ENCODE assay signal across 1 fruit fly cellular context in the genomic region with DNA sequence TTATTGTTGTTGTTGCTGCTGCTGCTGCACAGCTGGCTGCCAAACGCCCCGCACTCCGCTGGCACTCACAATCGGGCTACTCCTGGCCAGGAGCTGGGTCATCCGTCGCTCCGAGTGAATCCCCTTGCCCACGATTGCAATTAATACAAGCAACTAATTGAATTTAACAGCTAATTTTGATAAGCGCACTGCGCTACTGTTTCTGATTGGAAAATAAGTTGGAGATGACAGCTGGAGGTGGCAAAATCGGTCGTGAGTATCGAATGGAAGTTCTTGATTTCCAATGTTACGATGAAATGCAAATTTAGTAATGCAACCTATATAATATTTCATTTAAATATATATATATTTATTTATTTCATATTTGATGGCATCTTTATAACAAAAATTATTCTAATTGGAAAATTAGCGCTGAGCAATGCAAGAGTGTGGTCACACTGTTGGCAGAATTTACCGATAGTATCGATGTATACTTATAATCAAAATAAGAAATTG.
TF ChIP-seq lines count a peak whose summit lies in the region.

Gene CG42271, minus strand, starts transcription at position 224 of the 495 bp plus-strand sequence.

TF ChIP-seq in whole organism, embryonic, 481 proteins besides CTCF, POLR2A, EP300 and RAD21 (continued from another document and continues in another):
- TF ChIP-seq ewg (GFP tag; optimal IDR thresholded peaks at IDR 0.05; lab: Kevin White, UChicago) (peak; percentile 5), lmd (GFP tag; IDR thresholded peaks at IDR 0.05; lab: Robert Waterston, UW) (peak; percentile 23; the same call in 1 of the 2 replicates), Atf-2 (GFP tag; optimal IDR thresholded peaks at IDR 0.05; lab: Kevin White, UChicago) (no peak), CG11085 (GFP tag; IDR thresholded peaks at IDR 0.05; lab: Robert Waterston, UW) (no peak), Dad (GFP tag; optimal IDR thresholded peaks at IDR 0.05; lab: Kevin White, UChicago) (no peak), shn (GFP tag; optimal IDR thresholded peaks at IDR 0.05; lab: Kevin White, UChicago) (no peak), zfh2 (GFP tag; optimal IDR thresholded peaks at IDR 0.05; lab: Kevin White, UChicago) (no peak), B-H1 (GFP tag; IDR thresholded peaks at IDR 0.05; lab: Robert Waterston, UW) (no peak), CG12104 (GFP tag; optimal IDR thresholded peaks at IDR 0.05; lab: Kevin White, UChicago) (no peak), kah (GFP tag; optimal IDR thresholded peaks at IDR 0.05; lab: Kevin White, UChicago) (no peak), dm (GFP tag; optimal IDR thresholded peaks at IDR 0.05; lab: Kevin White, UChicago) (no peak), fd96Cb (tag; optimal IDR thresholded peaks at IDR 0.05; lab: Kevin White, UChicago) (peak; percentile 16), Taf1 (GFP tag; IDR thresholded peaks at IDR 0.05; lab: Robert Waterston, UW) (no peak), Scr (GFP tag; IDR thresholded peaks at IDR 0.05; lab: Robert Waterston, UW; ENCODE audit: partially characterized antibody) (peak; percentile 97), CG16813 (GFP tag; IDR thresholded peaks at IDR 0.05; lab: Robert Waterston, UW; ENCODE audit: partially characterized antibody) (peak; percentile 95), Aef1 (GFP tag; IDR thresholded peaks at IDR 0.05; lab: Robert Waterston, UW) (no peak), trh (GFP tag; optimal IDR thresholded peaks at IDR 0.05; lab: Kevin White, UChicago) (no peak), Ets65A (GFP tag; lab: Kevin White, UChicago) (peak; percentile 58), CG17912 (GFP tag; optimal IDR thresholded peaks at IDR 0.05; lab: Kevin White, UChicago) (no peak), Fer3 (tag; optimal IDR thresholded peaks at IDR 0.05; lab: Kevin White, UChicago) (peak; percentile 47), CG9797 (GFP tag; optimal IDR thresholded peaks at IDR 0.05; lab: Kevin White, UChicago) (peak; percentile 8), phol (tag; optimal IDR thresholded peaks at IDR 0.05; lab: Kevin White, UChicago) (peak; percentile 64), Bdp1 (GFP tag; optimal IDR thresholded peaks at IDR 0.05; lab: Kevin White, UChicago) (no peak), row (GFP tag; IDR thresholded peaks at IDR 0.05; lab: Robert Waterston, UW) (peak; percentile 92), CG6791 (GFP tag; IDR thresholded peaks at IDR 0.05; lab: Robert Waterston, UW; ENCODE audit: partially characterized antibody) (peak; percentile 81), CHES-1-like (GFP tag; optimal IDR thresholded peaks at IDR 0.05; lab: Kevin White, UChicago) (no peak), C15 (GFP tag; IDR thresholded peaks at IDR 0.05; lab: Robert Waterston, UW) (no peak), dmrt11E (tag; optimal IDR thresholded peaks at IDR 0.05; lab: Kevin White, UChicago) (peak; percentile 53), CG11093 (GFP tag; IDR thresholded peaks at IDR 0.05; lab: Robert Waterston, UW) (no peak), slou (GFP tag; optimal IDR thresholded peaks at IDR 0.05; lab: Kevin White, UChicago) (no peak), Usf (GFP tag; optimal IDR thresholded peaks at IDR 0.05; lab: Kevin White, UChicago) (no peak), pan (optimal IDR thresholded peaks at IDR 0.05; lab: Kevin White, UChicago) (no peak), pan (GFP tag; optimal IDR thresholded peaks at IDR 0.05 in 1 of 2, IDR thresholded peaks at IDR 0.05 in 1 of 2) (peak in 1 of 2 experiments; percentile 6), ranshi (GFP tag; IDR thresholded peaks at IDR 0.05; lab: Robert Waterston, UW) (no peak), gsb-n (tag; optimal IDR thresholded peaks at IDR 0.05; lab: Kevin White, UChicago) (no peak), CG34422 (GFP tag; IDR thresholded peaks at IDR 0.05; lab: Robert Waterston, UW) (no peak), zfh1 (GFP tag; IDR thresholded peaks at IDR 0.05; lab: Robert Waterston, UW) (no peak; the same call in 2 of the 3 replicates), TFAM (GFP tag; optimal IDR thresholded peaks at IDR 0.05; lab: Kevin White, UChicago) (no peak), Doc2 (GFP tag; IDR thresholded peaks at IDR 0.05; lab: Robert Waterston, UW) (no peak), gcm2 (GFP tag; optimal IDR thresholded peaks at IDR 0.05; lab: Kevin White, UChicago) (no peak), sima (GFP tag; optimal IDR thresholded peaks at IDR 0.05; lab: Kevin White, UChicago) (no peak), CG8924 (tag; optimal IDR thresholded peaks at IDR 0.05; lab: Kevin White, UChicago) (peak; percentile 69), CG3838 (GFP tag; optimal IDR thresholded peaks at IDR 0.05; lab: Kevin White, UChicago) (no peak), Dref (GFP tag; IDR thresholded peaks at IDR 0.05; lab: Robert Waterston, UW) (peak; percentile 40), CG32532 (GFP tag; IDR thresholded peaks at IDR 0.05; lab: Robert Waterston, UW) (peak; percentile 29; the same call in 1 of the 2 replicates), PHDP (tag; optimal IDR thresholded peaks at IDR 0.05; lab: Kevin White, UChicago) (no peak), Hsf (GFP tag; optimal IDR thresholded peaks at IDR 0.05; lab: Kevin White, UChicago) (no peak), wor (GFP tag; IDR thresholded peaks at IDR 0.05; lab: Robert Waterston, UW) (no peak), CG7963 (GFP tag; IDR thresholded peaks at IDR 0.05; lab: Robert Waterston, UW; ENCODE audit: partially characterized antibody) (peak; percentile 72; the same call in 2 of the 3 replicates), Asciz (GFP tag; optimal IDR thresholded peaks at IDR 0.05; lab: Kevin White, UChicago) (no peak), gce (GFP tag; IDR thresholded peaks at IDR 0.05; lab: Robert Waterston, UW) (no peak), CG10654 (GFP tag; optimal IDR thresholded peaks at IDR 0.05; lab: Kevin White, UChicago) (no peak), Tbp (GFP tag; optimal IDR thresholded peaks at IDR 0.05; lab: Kevin White, UChicago) (no peak), CG1529 (GFP tag; optimal IDR thresholded peaks at IDR 0.05; lab: Kevin White, UChicago) (no peak), run (tag; optimal IDR thresholded peaks at IDR 0.05; lab: Kevin White, UChicago) (no peak), MBD-R2 (GFP tag; IDR thresholded peaks at IDR 0.05; lab: Robert Waterston, UW) (peak; percentile 47), CG4617 (GFP tag; optimal IDR thresholded peaks at IDR 0.05; lab: Kevin White, UChicago; ENCODE audit: borderline replicate concordance) (peak; percentile 50), Side (GFP tag; optimal IDR thresholded peaks at IDR 0.05; lab: Kevin White, UChicago) (no peak), jing (GFP tag; optimal IDR thresholded peaks at IDR 0.05; lab: Kevin White, UChicago) (no peak), CG11247 (GFP tag; IDR thresholded peaks at IDR 0.05; lab: Robert Waterston, UW) (no peak), luna (GFP tag; optimal IDR thresholded peaks at IDR 0.05; lab: Kevin White, UChicago) (no peak), CG13624 (GFP tag; optimal IDR thresholded peaks at IDR 0.05; lab: Kevin White, UChicago) (no peak), jigr1 (GFP tag; IDR thresholded peaks at IDR 0.05; lab: Robert Waterston, UW) (no peak), CG4328 (GFP tag; optimal IDR thresholded peaks at IDR 0.05; lab: Kevin White, UChicago) (peak; percentile 22), CG7928 (GFP tag; optimal IDR thresholded peaks at IDR 0.05; lab: Kevin White, UChicago) (no peak), oc (tag; optimal IDR thresholded peaks at IDR 0.05; lab: Kevin White, UChicago) (no peak), Oli (tag; optimal IDR thresholded peaks at IDR 0.05; lab: Kevin White, UChicago) (peak; percentile 7), Lpt (GFP tag; optimal IDR thresholded peaks at IDR 0.05; lab: Kevin White, UChicago) (no peak), stc (GFP tag; IDR thresholded peaks at IDR 0.05; lab: Robert Waterston, UW) (no peak), ro (GFP tag; IDR thresholded peaks at IDR 0.05; lab: Robert Waterston, UW) (no peak), crol (GFP tag; IDR thresholded peaks at IDR 0.05; lab: Robert Waterston, UW) (no peak), CG3407 (GFP tag; optimal IDR thresholded peaks at IDR 0.05; lab: Kevin White, UChicago) (no peak), tap (tag; optimal IDR thresholded peaks at IDR 0.05; lab: Kevin White, UChicago) (no peak), CG2129 (GFP tag; IDR thresholded peaks at IDR 0.05; lab: Robert Waterston, UW; ENCODE audit: partially characterized antibody) (peak; percentile 62), CG11696 (GFP tag; IDR thresholded peaks at IDR 0.05; lab: Robert Waterston, UW) (no peak), stwl (tag; optimal IDR thresholded peaks at IDR 0.05; lab: Kevin White, UChicago) (peak; percentile 76), CG6683 (GFP tag; optimal IDR thresholded peaks at IDR 0.05; lab: Kevin White, UChicago) (no peak), CG18011 (GFP tag; optimal IDR thresholded peaks at IDR 0.05; lab: Kevin White, UChicago) (no peak), pb (GFP tag; optimal IDR thresholded peaks at IDR 0.05; lab: Kevin White, UChicago) (no peak), CG12219 (GFP tag; optimal IDR thresholded peaks at IDR 0.05; lab: Kevin White, UChicago) (no peak), mirr (GFP tag; optimal IDR thresholded peaks at IDR 0.05; lab: Kevin White, UChicago) (no peak), Ptx1 (GFP tag; IDR thresholded peaks at IDR 0.05; lab: Robert Waterston, UW) (peak; percentile 30; the same call in 1 of the 2 replicates), fd3F (GFP tag; optimal IDR thresholded peaks at IDR 0.05; lab: Kevin White, UChicago) (peak; percentile 36), Hr78 (GFP tag; optimal IDR thresholded peaks at IDR 0.05; lab: Kevin White, UChicago) (no peak), CG9932 (GFP tag; IDR thresholded peaks at IDR 0.05; lab: Robert Waterston, UW) (peak; percentile 59), Atf6 (GFP tag; IDR thresholded peaks at IDR 0.05; lab: Robert Waterston, UW) (no peak), Bgb (GFP tag; IDR thresholded peaks at IDR 0.05; lab: Robert Waterston, UW; ENCODE audit: partially characterized antibody) (peak; percentile 85), CG11695 (GFP tag; IDR thresholded peaks at IDR 0.05; lab: Robert Waterston, UW) (no peak), Poxn (GFP tag; IDR thresholded peaks at IDR 0.05; lab: Robert Waterston, UW) (no peak), mld (GFP tag; IDR thresholded peaks at IDR 0.05; lab: Robert Waterston, UW; ENCODE audit: partially characterized antibody) (peak; percentile 87), bowl (GFP tag; IDR thresholded peaks at IDR 0.05; lab: Robert Waterston, UW) (no peak), CG4424 (GFP tag; optimal IDR thresholded peaks at IDR 0.05; lab: Kevin White, UChicago) (peak; percentile 28), BtbVII (GFP tag; optimal IDR thresholded peaks at IDR 0.05; lab: Kevin White, UChicago) (peak; percentile 3), CG12391 (tag; optimal IDR thresholded peaks at IDR 0.05; lab: Kevin White, UChicago) (peak; percentile 65), gem (tag; optimal IDR thresholded peaks at IDR 0.05; lab: Kevin White, UChicago) (no peak), CG30431 (GFP tag; optimal IDR thresholded peaks at IDR 0.05; lab: Kevin White, UChicago) (no peak), CG16863 (GFP tag; optimal IDR thresholded peaks at IDR 0.05; lab: Kevin White, UChicago) (no peak), Hand (GFP tag; optimal IDR thresholded peaks at IDR 0.05; lab: Kevin White, UChicago) (no peak), Xrp1 (GFP tag; IDR thresholded peaks at IDR 0.05; lab: Robert Waterston, UW) (peak; percentile 46; the same call in 1 of the 2 replicates), vnd (GFP tag; IDR thresholded peaks at IDR 0.05; lab: Robert Waterston, UW; ENCODE audit: partially characterized antibody) (peak; percentile 94), YL-1 (GFP tag; optimal IDR thresholded peaks at IDR 0.05; lab: Kevin White, UChicago) (no peak), HLH4C (GFP tag; IDR thresholded peaks at IDR 0.05; lab: Robert Waterston, UW; ENCODE audit: partially characterized antibody) (peak; percentile 91), gcm (GFP tag; optimal IDR thresholded peaks at IDR 0.05; lab: Kevin White, UChicago) (no peak), CG7556 (GFP tag; optimal IDR thresholded peaks at IDR 0.05; lab: Kevin White, UChicago) (peak; percentile 24), Fer2 (tag; optimal IDR thresholded peaks at IDR 0.05; lab: Kevin White, UChicago) (no peak), CG18262 (tag; optimal IDR thresholded peaks at IDR 0.05; lab: Kevin White, UChicago) (peak; percentile 53), CG7357 (GFP tag; IDR thresholded peaks at IDR 0.05; lab: Robert Waterston, UW) (no peak), CG34376 (GFP tag; optimal IDR thresholded peaks at IDR 0.05; lab: Kevin White, UChicago) (no peak), CG11560 (tag; IDR thresholded peaks at IDR 0.05; lab: Robert Waterston, UW) (no peak), Med (GFP tag; lab: Kevin White, UChicago) (peak; percentile 60), ERR (GFP tag; optimal IDR thresholded peaks at IDR 0.05; lab: Kevin White, UChicago) (no peak), CG17612 (GFP tag; IDR thresholded peaks at IDR 0.05; lab: Robert Waterston, UW) (no peak), CG17186 (GFP tag; optimal IDR thresholded peaks at IDR 0.05; lab: Kevin White, UChicago) (no peak), da (GFP tag; optimal IDR thresholded peaks at IDR 0.05; lab: Kevin White, UChicago) (no peak), peb (GFP tag; IDR thresholded peaks at IDR 0.05; lab: Robert Waterston, UW) (no peak), CG43689 (GFP tag; IDR thresholded peaks at IDR 0.05; lab: Robert Waterston, UW) (no peak), CG2678 (tag; optimal IDR thresholded peaks at IDR 0.05; lab: Kevin White, UChicago) (no peak), CG10959 (GFP tag; IDR thresholded peaks at IDR 0.05; lab: Robert Waterston, UW) (no peak), Opbp (GFP tag; IDR thresholded peaks at IDR 0.05; lab: Robert Waterston, UW; ENCODE audit: partially characterized antibody) (peak; percentile 85), Sry-δ (GFP tag; optimal IDR thresholded peaks at IDR 0.05; lab: Kevin White, UChicago) (peak; percentile 74), dati (GFP tag; IDR thresholded peaks at IDR 0.05; lab: Robert Waterston, UW) (no peak), CG10147 (GFP tag; optimal IDR thresholded peaks at IDR 0.05; lab: Kevin White, UChicago) (peak; percentile 21), CG33557 (GFP tag; optimal IDR thresholded peaks at IDR 0.05; lab: Kevin White, UChicago) (peak; percentile 25), ems (GFP tag; optimal IDR thresholded peaks at IDR 0.05; lab: Kevin White, UChicago) (no peak), klu (GFP tag; IDR thresholded peaks at IDR 0.05; lab: Robert Waterston, UW) (no peak), CG13296 (GFP tag; optimal IDR thresholded peaks at IDR 0.05; lab: Kevin White, UChicago) (no peak), hth (optimal IDR thresholded peaks at IDR 0.05; lab: Kevin White, UChicago) (no peak), CG4282 (GFP tag; optimal IDR thresholded peaks at IDR 0.05; lab: Kevin White, UChicago) (no peak), slp2 (GFP tag; optimal IDR thresholded peaks at IDR 0.05; lab: Kevin White, UChicago) (no peak), CG2712 (tag; optimal IDR thresholded peaks at IDR 0.05; lab: Kevin White, UChicago) (peak; percentile 63)
